Fruit fly (Drosophila melanogaster) whole organism, embryonic: ENCODE measurements around the gene ZnT86D.

Experiments
- ATbp ChIP-seq: fragments of 200-800 bp; sonication (Bioruptor generic); optimal IDR thresholded peaks from 2 replicates; lab custom pipeline; 2017; ENCODE audit warnings: missing biosample characterization, mild to moderate bottlenecking, missing genetic modification characterization, missing genetic modification reagents
- Atf-2 ChIP-seq: fragments of 200-800 bp; sonication (Bioruptor generic); optimal IDR thresholded peaks from 2 replicates; lab custom pipeline; 2016; ENCODE audit warnings: missing biosample characterization, missing genetic modification characterization
- BtbVII ChIP-seq: fragments of 200-800 bp; sonication (Bioruptor generic); optimal IDR thresholded peaks from 3 replicates; lab custom pipeline; 2017; ENCODE audit warnings: missing biosample characterization, mild to moderate bottlenecking, missing genetic modification characterization
- CG10321 ChIP-seq: fragments of 200-800 bp; sonication (Bioruptor generic); IDR thresholded peaks from 2 replicates; pipeline ENCODE4 v1.3.6; 2022; ENCODE audit warnings: missing biosample characterization, missing genetic modification characterization
- CG10462 ChIP-seq: fragments of 200-800 bp; sonication (Bioruptor generic); optimal IDR thresholded peaks from 2 replicates; lab custom pipeline; 2016; ENCODE audit warnings: missing biosample characterization, missing genetic modification characterization
- CG11504 ChIP-seq: fragments of 200-800 bp; sonication (Bioruptor generic); optimal IDR thresholded peaks from 3 replicates; lab custom pipeline; 2019; ENCODE audit warnings: missing biosample characterization, mild to moderate bottlenecking, missing genetic modification characterization, moderate library complexity
- CG12071 ChIP-seq: fragments of 200-800 bp; sonication (Bioruptor generic); optimal IDR thresholded peaks from 3 replicates; lab custom pipeline; 2018; ENCODE audit warnings: missing biosample characterization, mild to moderate bottlenecking, missing genetic modification characterization
- CG1233 ChIP-seq: fragments of 200-800 bp; sonication (Bioruptor generic); optimal IDR thresholded peaks from 4 replicates; lab custom pipeline; 2018; ENCODE audit warnings: missing biosample characterization, mild to moderate bottlenecking, missing genetic modification characterization
- CG12391 ChIP-seq: fragments of 200-800 bp; sonication (Bioruptor generic); optimal IDR thresholded peaks from 3 replicates; lab custom pipeline; 2018; ENCODE audit warnings: missing biosample characterization, mild to moderate bottlenecking, missing genetic modification characterization, moderate library complexity
- CG15479 ChIP-seq: fragments of 200-800 bp; sonication (Bioruptor generic); optimal IDR thresholded peaks from 3 replicates; lab custom pipeline; 2019; ENCODE audit warnings: missing biosample characterization, mild to moderate bottlenecking, missing genetic modification characterization, moderate library complexity
- CG16779 ChIP-seq: fragments of 200-800 bp; sonication (Bioruptor generic); IDR thresholded peaks from 2 replicates; pipeline ENCODE4 v1.3.6; 2022; ENCODE audit warnings: missing biosample characterization, missing genetic modification characterization
- CG17612 ChIP-seq: fragments of 200-800 bp; sonication (Bioruptor generic); IDR thresholded peaks from 2 replicates; pipeline ENCODE4 v1.3.6; 2022; ENCODE audit warnings: missing biosample characterization, missing genetic modification characterization
- CG1832 ChIP-seq: fragments of 200-800 bp; sonication (Bioruptor generic); optimal IDR thresholded peaks from 2 replicates; lab custom pipeline; 2017; ENCODE audit warnings: missing biosample characterization, mild to moderate bottlenecking, missing genetic modification characterization, inconsistent platforms
- CG6654 ChIP-seq: fragments of 200-800 bp; sonication (Bioruptor generic); optimal IDR thresholded peaks from 2 replicates; lab custom pipeline; 2017; ENCODE audit warnings: missing biosample characterization, mild to moderate bottlenecking, missing genetic modification characterization
- CG6689 ChIP-seq: fragments of 200-800 bp; sonication (Bioruptor generic); IDR thresholded peaks from 2 replicates; pipeline ENCODE4 v1.3.6; 2022; ENCODE audit warnings: missing biosample characterization, missing genetic modification characterization
- CG6813 ChIP-seq: fragments of 200-800 bp; sonication (Bioruptor generic); optimal IDR thresholded peaks from 2 replicates; lab custom pipeline; 2017; ENCODE audit warnings: missing biosample characterization, missing genetic modification characterization, mild to moderate bottlenecking, moderate library complexity, missing genetic modification reagents
- CG8765 ChIP-seq: fragments of 200-800 bp; sonication (Bioruptor generic); IDR thresholded peaks from 2 replicates; pipeline ENCODE4 v1.3.6; 2022; ENCODE audit warnings: missing biosample characterization, missing genetic modification characterization
- Dek ChIP-seq: fragments of 200-800 bp; sonication (Bioruptor generic); optimal IDR thresholded peaks from 3 replicates; lab custom pipeline; 2019; ENCODE audit warnings: missing biosample characterization, mild to moderate bottlenecking, missing genetic modification characterization, moderate library complexity
- ERR ChIP-seq: fragments of 200-800 bp; sonication (Bioruptor generic); optimal IDR thresholded peaks from 2 replicates; lab custom pipeline; 2016; ENCODE audit warnings: missing biosample characterization, missing genetic modification characterization
- HmgZ ChIP-seq: fragments of 200-800 bp; sonication (Bioruptor generic); optimal IDR thresholded peaks from 2 replicates; lab custom pipeline; 2018; ENCODE audit warnings: missing biosample characterization, mild to moderate bottlenecking, missing genetic modification characterization
- Jarid2 ChIP-seq: fragments of 200-800 bp; sonication (Bioruptor generic); optimal IDR thresholded peaks from 3 replicates; lab custom pipeline; 2017; ENCODE audit warnings: mild to moderate bottlenecking, missing biosample characterization, missing genetic modification reagents, missing genetic modification characterization
- Med ChIP-seq: fragments of 200-800 bp; sonication (Bioruptor generic); peaks from one replicate; lab custom pipeline; 2016; ENCODE audit warnings: missing biosample characterization, missing genetic modification characterization, mild to moderate bottlenecking, inconsistent platforms, moderate library complexity
- Nf-YC ChIP-seq: fragments of 200-800 bp; optimal IDR thresholded peaks from 3 replicates; lab custom pipeline; 2019; ENCODE audit warnings: missing biosample characterization, mild to moderate bottlenecking, missing genetic modification characterization, moderate library complexity
- Opbp ChIP-seq: fragments of 200-800 bp; sonication (Bioruptor generic); IDR thresholded peaks from 3 replicates; pipeline ENCODE4 v1.3.6; 2022; ENCODE audit warnings: missing biosample characterization, missing genetic modification characterization; ENCODE audit not compliant: partially characterized antibody
- Pdp1 ChIP-seq, 2 experiments: fragments of 200-800 bp; sonication (Bioruptor generic); optimal IDR thresholded peaks; 3 replicates each; lab custom pipeline; 2016; ENCODE audit warnings: missing biosample characterization in 2 of 2, missing genetic modification characterization in 2 of 2, mild to moderate bottlenecking in 1 of 2, moderate library complexity in 1 of 2
- Sox100B ChIP-seq: fragments of 200-800 bp; sonication (Bioruptor generic); optimal IDR thresholded peaks from 3 replicates; lab custom pipeline; 2018; ENCODE audit warnings: missing biosample characterization, mild to moderate bottlenecking, missing genetic modification characterization
- Sox102F ChIP-seq: fragments of 200-800 bp; sonication (Bioruptor generic); optimal IDR thresholded peaks from 2 replicates; lab custom pipeline; 2018; ENCODE audit warnings: missing biosample characterization, mild to moderate bottlenecking, missing genetic modification characterization, moderate library complexity
- bcd ChIP-seq: fragments of 200-800 bp; sonication (Bioruptor generic); optimal IDR thresholded peaks from 2 replicates; lab custom pipeline; 2017; ENCODE audit warnings: missing biosample characterization, mild to moderate bottlenecking, missing genetic modification characterization
- crol ChIP-seq: fragments of 200-800 bp; sonication (Bioruptor generic); IDR thresholded peaks from 2 replicates; pipeline ENCODE4 v1.3.6; 2022; ENCODE audit warnings: missing biosample characterization, missing genetic modification characterization
- grn ChIP-seq: fragments of 200-800 bp; sonication (Bioruptor generic); optimal IDR thresholded peaks from 3 replicates; lab custom pipeline; 2017; ENCODE audit warnings: missing biosample characterization, missing genetic modification characterization
- hbn ChIP-seq: fragments of 200-800 bp; sonication (Bioruptor generic); IDR thresholded peaks from 2 replicates; pipeline ENCODE4 v1.3.6; 2022; ENCODE audit warnings: missing biosample characterization, missing genetic modification characterization; ENCODE audit not compliant: partially characterized antibody
- kah ChIP-seq: fragments of 200-800 bp; sonication (Bioruptor generic); optimal IDR thresholded peaks from 2 replicates; lab custom pipeline; 2018; ENCODE audit warnings: missing biosample characterization, mild to moderate bottlenecking, missing genetic modification characterization
- knrl ChIP-seq: fragments of 200-800 bp; sonication (Bioruptor generic); IDR thresholded peaks from 3 replicates; pipeline ENCODE4 v1.3.6; 2022; ENCODE audit warnings: missing biosample characterization, missing genetic modification characterization; ENCODE audit not compliant: partially characterized antibody
- lilli ChIP-seq: fragments of 200-800 bp; sonication (Bioruptor generic); optimal IDR thresholded peaks from 3 replicates; lab custom pipeline; 2016; ENCODE audit warnings: missing biosample characterization, missing genetic modification characterization
- nerfin-1 ChIP-seq: fragments of 200-800 bp; sonication (Bioruptor generic); optimal IDR thresholded peaks from 3 replicates; lab custom pipeline; 2019; ENCODE audit warnings: missing biosample characterization, mild to moderate bottlenecking, missing genetic modification characterization, moderate library complexity
- oc ChIP-seq: fragments of 200-800 bp; sonication (Bioruptor generic); optimal IDR thresholded peaks from 2 replicates; lab custom pipeline; 2018; ENCODE audit warnings: missing biosample characterization, mild to moderate bottlenecking, missing genetic modification characterization, moderate library complexity
- p53 ChIP-seq: fragments of 200-800 bp; sonication (Bioruptor generic); optimal IDR thresholded peaks from 2 replicates; lab custom pipeline; 2016; ENCODE audit warnings: missing biosample characterization, missing genetic modification characterization
- pita ChIP-seq: fragments of 200-800 bp; sonication (Bioruptor generic); optimal IDR thresholded peaks from 2 replicates; lab custom pipeline; 2017; ENCODE audit warnings: missing biosample characterization, mild to moderate bottlenecking, missing genetic modification characterization
- repo ChIP-seq: fragments of 200-800 bp; sonication (Bioruptor generic); optimal IDR thresholded peaks from 2 replicates; lab custom pipeline; 2016; ENCODE audit warnings: missing biosample characterization, missing genetic modification characterization
- seq ChIP-seq: fragments of 200-800 bp; sonication (Bioruptor generic); IDR thresholded peaks from 2 replicates; pipeline ENCODE4 v1.3.6; 2022; ENCODE audit warnings: missing biosample characterization, missing genetic modification characterization
- slou ChIP-seq: fragments of 200-800 bp; sonication (Bioruptor generic); optimal IDR thresholded peaks from 3 replicates; lab custom pipeline; 2016; ENCODE audit warnings: missing biosample characterization, missing genetic modification characterization
- slp2 ChIP-seq: fragments of 200-800 bp; sonication (Bioruptor generic); optimal IDR thresholded peaks from 2 replicates; lab custom pipeline; 2016; ENCODE audit warnings: missing biosample characterization, missing genetic modification characterization
- ssp ChIP-seq: fragments of 200-800 bp; sonication (Bioruptor generic); IDR thresholded peaks from 2 replicates; pipeline ENCODE4 v1.3.6; 2022; ENCODE audit warnings: missing biosample characterization, missing genetic modification characterization
- tap ChIP-seq: fragments of 200-800 bp; optimal IDR thresholded peaks from 3 replicates; lab custom pipeline; 2019; ENCODE audit warnings: missing biosample characterization, mild to moderate bottlenecking, missing genetic modification characterization, moderate library complexity
- trem ChIP-seq: fragments of 200-800 bp; optimal IDR thresholded peaks from 3 replicates; lab custom pipeline; 2019; ENCODE audit warnings: missing biosample characterization, mild to moderate bottlenecking, missing genetic modification characterization, moderate library complexity
- trh ChIP-seq: fragments of 200-800 bp; sonication (Bioruptor generic); optimal IDR thresholded peaks from 2 replicates; lab custom pipeline; 2016; ENCODE audit warnings: missing biosample characterization, missing genetic modification characterization
- twi ChIP-seq: fragments of 200-800 bp; optimal IDR thresholded peaks from 2 replicates; lab custom pipeline; 2019; ENCODE audit warnings: missing biosample characterization, mild to moderate bottlenecking, missing genetic modification characterization, moderate library complexity
- yki ChIP-seq: fragments of >200 bp; optimal IDR thresholded peaks from 3 replicates; lab custom pipeline; 2018

Gene ZnT86D

DNA sequence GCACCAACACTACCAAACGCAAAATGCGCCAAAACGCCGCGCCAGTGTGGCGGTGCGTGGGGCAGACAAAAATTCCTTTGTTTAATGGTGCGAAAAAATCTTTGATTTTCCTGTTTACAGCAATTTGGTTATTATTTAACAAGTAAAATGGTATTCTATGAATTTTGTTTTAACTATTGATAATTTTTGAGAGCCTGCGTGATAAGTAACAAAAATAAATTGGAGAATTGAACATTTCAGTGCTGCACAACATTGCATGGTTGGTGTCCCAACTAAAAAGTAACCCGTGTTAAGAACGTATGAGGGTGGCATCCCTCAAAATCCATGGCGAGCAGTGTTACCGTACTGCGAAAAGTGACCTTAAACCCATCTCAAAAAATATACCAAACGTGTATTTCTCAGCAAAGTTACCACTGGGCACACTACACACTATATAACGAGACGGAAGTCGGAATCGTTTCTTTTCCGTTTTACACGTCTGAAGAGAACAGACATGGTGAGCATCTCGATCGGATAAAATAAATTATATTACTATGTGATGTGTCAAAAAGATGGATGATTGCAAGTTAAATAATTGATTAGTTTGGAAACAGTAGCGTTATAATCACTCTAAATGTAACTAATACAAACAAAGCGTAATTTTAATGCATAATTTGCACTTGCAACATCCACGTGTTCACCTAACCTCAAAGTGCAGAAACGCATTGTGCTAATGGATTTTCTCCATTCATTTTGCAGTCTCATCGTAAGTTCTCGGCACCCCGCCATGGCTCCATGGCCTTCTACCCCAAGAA, 7.3 kb upstream of the ZnT86D start, which contains the start of the genes CG6693 and RpL3 (continued):
- peak; percentile 60 for TF ChIP-seq CG6689 (GFP tag; lab: Robert Waterston, UW)
- TF ChIP-seq knrl (GFP tag; lab: Robert Waterston, UW): peak; percentile 49; the same call in 1 of the 3 replicates
- TF ChIP-seq CG6813 (GFP tag; lab: Kevin White, UChicago): peak; percentile 90
- peak; percentile 39 for TF ChIP-seq repo (GFP tag; lab: Kevin White, UChicago)
- TF ChIP-seq slou (GFP tag; lab: Kevin White, UChicago): peak; percentile 56
- TF ChIP-seq oc (tag; lab: Kevin White, UChicago): peak; percentile 79
- TF ChIP-seq ERR (GFP tag; lab: Kevin White, UChicago): peak; percentile 47
- TF ChIP-seq seq: peak; percentile 63; the same call in 1 of the 2 replicates
- no peak for TF ChIP-seq CG8765 (GFP tag; lab: Robert Waterston, UW)
- peak; percentile 60 for TF ChIP-seq Nf-YC (tag; lab: Kevin White, UChicago)
- TF ChIP-seq CG10462 (GFP tag; lab: Kevin White, UChicago): no peak
- TF ChIP-seq grn (GFP tag; lab: Kevin White, UChicago): peak; percentile 65
- TF ChIP-seq CG12391: peak; percentile 72
- no peak for TF ChIP-seq Sox102F
- peak; percentile 9 for TF ChIP-seq CG6654
- TF ChIP-seq CG10321 (GFP tag; lab: Robert Waterston, UW): peak; percentile 54; the same call in 1 of the 2 replicates
- TF ChIP-seq CG16779: peak; percentile 80
- TF ChIP-seq HmgZ (tag; lab: Kevin White, UChicago): peak; percentile 81
- TF ChIP-seq BtbVII (GFP tag; lab: Kevin White, UChicago): peak; percentile 91
- TF ChIP-seq CG11504: peak; percentile 67
- TF ChIP-seq CG15479 (GFP tag; lab: Kevin White, UChicago): peak; percentile 64
- TF ChIP-seq Pdp1 (GFP tag; optimal IDR thresholded peaks at IDR 0.05; lab: Kevin White, UChicago): peak; percentile 50 to 82
- TF ChIP-seq bcd (GFP tag; lab: Kevin White, UChicago): peak; percentile 79
- peak; percentile 94 for TF ChIP-seq trem (tag; lab: Kevin White, UChicago)
- peak; percentile 68 for TF ChIP-seq Sox100B (GFP tag; lab: Kevin White, UChicago)
- peak; percentile 24 for TF ChIP-seq twi
- peak; percentile 25 for TF ChIP-seq Atf-2 (GFP tag; lab: Kevin White, UChicago)
- TF ChIP-seq p53 (GFP tag; lab: Kevin White, UChicago): peak; percentile 45
- no peak for TF ChIP-seq yki (lab: Kevin White, UChicago)
- TF ChIP-seq CG1832: no peak
- peak; percentile 98 for TF ChIP-seq Med
- TF ChIP-seq kah (GFP tag; lab: Kevin White, UChicago): peak; percentile 86
- TF ChIP-seq ssp (GFP tag; lab: Robert Waterston, UW): peak; percentile 56
- peak; percentile 85 for TF ChIP-seq Jarid2 (GFP tag; lab: Kevin White, UChicago)
- TF ChIP-seq nerfin-1: peak; percentile 71
- no peak for TF ChIP-seq hbn (GFP tag; lab: Robert Waterston, UW)
- peak; percentile 90 for TF ChIP-seq lilli
- TF ChIP-seq pita (GFP tag; lab: Kevin White, UChicago): peak; percentile 87
- TF ChIP-seq trh: peak; percentile 48
- TF ChIP-seq CG12071 (GFP tag; lab: Kevin White, UChicago): peak; percentile 89
- TF ChIP-seq ATbp (GFP tag; lab: Kevin White, UChicago): peak; percentile 71
- peak; percentile 84 for TF ChIP-seq tap (tag; lab: Kevin White, UChicago)
- peak; percentile 70 for TF ChIP-seq Dek (tag; lab: Kevin White, UChicago)
- peak; percentile 37 for TF ChIP-seq slp2 (GFP tag; lab: Kevin White, UChicago)
- no peak; the same call in 1 of the 2 replicates for TF ChIP-seq crol (GFP tag; lab: Robert Waterston, UW)
- 0 out of 3 replicates have a peak, but pooled peaks have one; percentile 33 for TF ChIP-seq Opbp (GFP tag; lab: Robert Waterston, UW)
- TF ChIP-seq CG1233 (GFP tag; lab: Kevin White, UChicago): peak; percentile 79
- 0 out of 2 replicates have a peak, but pooled peaks have one; percentile 61 for TF ChIP-seq CG17612
